Worm (Caenorhabditis elegans): Measurements from ENCODE around the gene nhr-184.

The nhr-184 gene

ce11 chrV:2192117-2192516 is 22.2 kb downstream of the nhr-184 start, which contains the start of gene nhr-13:
Gene nhr-13 (plus strand): TSS chrV:2192485.
- TF ChIP-seq dao-5 (tag; optimal IDR thresholded peaks at IDR 0.05) (no peak), W03F9.2 (tag; optimal IDR thresholded peaks at IDR 0.05) (no peak), him-1 (tag; optimal IDR thresholded peaks at IDR 0.05) (no peak)

ce11 chrV:2191122-2191521 is 23.2 kb downstream of the nhr-184 start, which contains the start of gene srbc-42:
Gene srbc-42 (minus strand): TSS chrV:2191222.
- no peak for TF ChIP-seq W03F9.2 (tag; optimal IDR thresholded peaks at IDR 0.05)
- no peak for TF ChIP-seq dao-5 (tag; optimal IDR thresholded peaks at IDR 0.05)
- TF ChIP-seq him-1 (tag; optimal IDR thresholded peaks at IDR 0.05): no peak

DNA sequence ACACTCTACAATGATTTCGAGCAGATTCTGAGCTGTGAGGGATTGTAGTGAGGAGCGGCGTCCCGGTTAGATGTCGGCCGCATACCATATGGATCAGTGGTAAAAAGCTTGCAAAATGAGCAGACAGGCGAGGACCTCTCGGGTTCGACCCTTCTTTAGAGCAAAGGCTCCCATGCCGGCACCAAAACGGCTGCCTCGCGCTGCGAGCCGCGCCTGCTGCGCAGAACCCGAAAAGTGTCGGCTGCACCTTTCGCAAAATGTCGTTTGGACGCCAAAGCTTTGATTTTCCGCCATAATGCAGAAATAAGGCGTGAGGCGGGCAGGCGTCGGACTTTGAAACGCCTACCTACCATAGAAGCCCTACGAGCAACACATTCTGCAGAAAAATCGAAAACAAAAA is 23.9 kb downstream of the nhr-184 start:
- TF ChIP-seq him-1 (tag; optimal IDR thresholded peaks at IDR 0.05): no peak
- no peak for TF ChIP-seq W03F9.2 (tag; optimal IDR thresholded peaks at IDR 0.05)

DNA sequence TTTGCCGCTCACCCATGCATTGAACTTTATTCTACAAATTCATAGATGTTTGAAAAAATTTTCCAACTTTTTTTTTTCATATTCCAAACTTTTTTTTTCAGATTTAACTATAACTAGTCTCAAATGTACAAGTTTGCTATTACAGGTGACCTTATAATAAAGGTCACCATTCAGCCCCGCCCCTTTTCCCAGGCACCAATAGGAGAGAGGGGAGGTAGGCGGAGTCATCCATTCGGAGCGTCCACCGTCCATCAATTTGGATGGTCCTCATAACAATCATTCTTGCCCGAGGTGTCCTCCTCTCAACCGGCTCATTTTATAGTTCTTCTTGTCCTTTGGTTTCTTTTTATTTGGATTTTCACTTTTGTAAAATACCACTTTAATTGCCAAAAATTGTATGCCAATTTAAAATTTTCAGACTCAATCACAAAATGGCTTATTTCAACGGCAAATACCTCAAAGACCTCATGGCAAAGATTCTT is 26.4 kb downstream of the nhr-184 start, which contains the start of gene Y5H2B.3:
Gene Y5H2B.3 (plus strand): TSS at position 432 of the 482 bp plus-strand sequence.
- TF ChIP-seq dao-5 (tag; optimal IDR thresholded peaks at IDR 0.05) (no peak), him-1 (tag; optimal IDR thresholded peaks at IDR 0.05) (no peak), W03F9.2 (tag; optimal IDR thresholded peaks at IDR 0.05) (no peak)

DNA sequence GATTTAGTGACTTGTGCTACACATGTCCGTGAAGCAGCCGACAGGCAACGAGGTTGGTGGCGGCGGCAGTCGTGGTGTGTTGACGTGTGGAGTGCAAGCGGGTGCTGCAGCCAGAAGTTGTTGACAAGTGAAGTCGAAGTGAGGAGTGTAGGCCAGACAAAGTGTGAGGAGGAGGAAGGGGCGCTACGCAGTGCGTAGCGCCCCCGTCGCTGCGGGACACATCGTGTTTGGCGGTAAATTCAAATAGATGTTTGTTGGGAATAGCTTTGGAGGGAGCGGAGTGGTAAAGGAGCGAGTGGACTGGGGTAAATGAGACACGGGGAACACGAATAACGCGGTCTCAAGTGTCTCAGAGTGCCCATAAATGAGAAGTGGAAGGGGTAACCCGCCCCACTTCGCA is 28.8 kb downstream of the nhr-184 start:
- TF ChIP-seq him-1 (tag; optimal IDR thresholded peaks at IDR 0.05) (no peak), W03F9.2 (tag; optimal IDR thresholded peaks at IDR 0.05) (no peak), dao-5 (tag; optimal IDR thresholded peaks at IDR 0.05) (no peak)

DNA sequence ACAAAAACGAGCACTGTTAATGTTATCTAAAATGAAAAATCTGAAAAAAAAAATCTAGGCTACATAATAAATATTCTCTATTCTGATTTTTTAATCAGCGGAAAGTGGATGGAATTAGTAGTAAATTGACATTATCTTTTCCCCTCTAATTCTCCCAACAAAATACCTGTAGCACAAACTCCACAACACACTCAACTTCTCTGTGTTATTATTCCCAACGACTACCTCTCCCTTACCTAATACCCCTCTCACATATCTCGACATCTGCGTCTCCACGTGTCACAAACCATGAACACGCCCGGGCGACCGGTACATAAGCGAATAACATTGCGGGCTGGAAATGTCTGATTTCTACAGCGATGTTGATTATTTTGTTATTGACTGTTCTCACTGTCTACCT is 31.1 kb downstream of the nhr-184 start, which contains the start of gene cyp-33C2:
Gene cyp-33C2 (plus strand): TSS at position 327 of the 400 bp plus-strand sequence.
- TF ChIP-seq W03F9.2 (tag; optimal IDR thresholded peaks at IDR 0.05): no peak
- TF ChIP-seq dao-5 (tag; optimal IDR thresholded peaks at IDR 0.05): no peak
- no peak for TF ChIP-seq him-1 (tag; optimal IDR thresholded peaks at IDR 0.05)

DNA sequence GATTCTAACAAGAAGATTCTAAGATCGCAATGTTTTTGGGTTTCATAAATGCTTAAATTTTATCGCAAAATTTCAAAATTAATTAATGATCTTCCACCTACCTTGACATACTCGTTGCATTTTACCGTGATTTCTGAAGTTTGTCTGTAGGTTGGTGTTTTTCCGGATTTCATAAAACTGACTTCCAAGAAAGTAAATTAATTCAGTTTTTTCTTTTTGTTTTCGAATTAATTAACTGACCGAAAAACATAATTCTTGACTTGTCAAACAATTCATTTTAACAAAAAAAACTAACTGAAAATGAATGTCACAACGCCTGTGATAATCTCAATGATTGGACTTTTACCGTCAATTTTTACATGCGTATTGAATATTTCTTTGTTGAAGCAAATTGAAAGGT is 32.5 kb downstream of the nhr-184 start, which contains the start of gene srbc-16:
Gene srbc-16 (plus strand): TSS at position 301 of the 400 bp plus-strand sequence.
- no peak for TF ChIP-seq dao-5 (tag; optimal IDR thresholded peaks at IDR 0.05)
- no peak for TF ChIP-seq W03F9.2 (tag; optimal IDR thresholded peaks at IDR 0.05)
- no peak for TF ChIP-seq him-1 (tag; optimal IDR thresholded peaks at IDR 0.05)

DNA sequence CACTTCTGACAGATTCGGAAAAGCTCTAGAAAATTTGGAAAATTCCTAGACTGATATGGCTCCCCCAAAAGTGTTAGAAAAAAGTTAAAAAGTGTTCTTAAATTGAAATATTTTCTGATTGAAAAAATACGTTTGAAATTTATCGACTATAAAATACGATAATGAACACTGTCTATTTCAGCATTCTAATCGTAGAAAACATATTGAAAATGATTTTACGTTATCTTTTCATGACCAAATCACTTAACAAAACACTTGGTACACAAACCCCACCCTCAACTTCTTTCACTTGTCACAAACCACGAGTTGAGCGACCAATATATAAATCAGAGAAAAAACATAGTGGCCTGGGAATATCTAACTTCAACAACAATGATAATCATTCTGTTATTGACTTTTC is 35.1 kb downstream of the nhr-184 start, which contains the start of gene cyp-33C1:
Gene cyp-33C1 (plus strand): TSS at position 301 of the 400 bp plus-strand sequence.
- TF ChIP-seq him-1 (tag; optimal IDR thresholded peaks at IDR 0.05) (no peak), dao-5 (tag; optimal IDR thresholded peaks at IDR 0.05) (no peak), W03F9.2 (tag; optimal IDR thresholded peaks at IDR 0.05) (no peak)

DNA sequence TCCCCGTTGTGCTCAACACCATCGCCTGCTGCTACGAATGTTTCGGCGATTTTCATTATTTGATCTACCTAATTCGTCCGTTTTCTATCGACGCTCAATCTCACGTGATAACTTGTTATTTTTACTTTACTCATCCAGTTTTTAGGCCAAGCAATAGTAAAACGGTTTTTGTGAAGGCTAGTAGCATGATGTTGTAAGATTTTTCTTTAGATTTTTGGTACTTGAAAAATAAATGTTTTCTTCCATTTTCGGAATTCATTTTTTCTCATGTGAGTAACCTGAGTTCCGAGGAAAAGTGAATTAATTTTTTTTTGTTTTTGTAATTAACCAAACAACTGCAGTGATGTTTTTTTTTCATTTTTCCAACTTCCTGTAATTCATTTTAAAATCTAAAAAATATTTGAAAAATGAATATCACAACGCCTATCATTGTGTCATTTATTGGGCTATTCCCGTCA is 36.9 kb downstream of the nhr-184 start, which contains the start of gene srbc-17:
Gene srbc-17 (plus strand): TSS at position 408 of the 458 bp plus-strand sequence.
- TF ChIP-seq him-1 (tag; optimal IDR thresholded peaks at IDR 0.05): no peak
- no peak for TF ChIP-seq dao-5 (tag; optimal IDR thresholded peaks at IDR 0.05)
- TF ChIP-seq W03F9.2 (tag; optimal IDR thresholded peaks at IDR 0.05): no peak

ce11 chrV:2175242-2175641 is 39.0 kb downstream of the nhr-184 start, which contains the start of gene C45H4.18:
Gene C45H4.18 (plus strand): TSS chrV:2175542.
- TF ChIP-seq him-1 (tag; optimal IDR thresholded peaks at IDR 0.05): no peak
- TF ChIP-seq dao-5 (tag; optimal IDR thresholded peaks at IDR 0.05): no peak
- TF ChIP-seq W03F9.2 (tag; optimal IDR thresholded peaks at IDR 0.05): no peak

- no peak for TF ChIP-seq dao-5 (tag; optimal IDR thresholded peaks at IDR 0.05)
- TF ChIP-seq W03F9.2 (tag; optimal IDR thresholded peaks at IDR 0.05): no peak
- TF ChIP-seq him-1 (tag; optimal IDR thresholded peaks at IDR 0.05): no peak
These were observed 39.8 kb downstream of the nhr-184 start for ce11 chrV:2174465-2174864.

DNA sequence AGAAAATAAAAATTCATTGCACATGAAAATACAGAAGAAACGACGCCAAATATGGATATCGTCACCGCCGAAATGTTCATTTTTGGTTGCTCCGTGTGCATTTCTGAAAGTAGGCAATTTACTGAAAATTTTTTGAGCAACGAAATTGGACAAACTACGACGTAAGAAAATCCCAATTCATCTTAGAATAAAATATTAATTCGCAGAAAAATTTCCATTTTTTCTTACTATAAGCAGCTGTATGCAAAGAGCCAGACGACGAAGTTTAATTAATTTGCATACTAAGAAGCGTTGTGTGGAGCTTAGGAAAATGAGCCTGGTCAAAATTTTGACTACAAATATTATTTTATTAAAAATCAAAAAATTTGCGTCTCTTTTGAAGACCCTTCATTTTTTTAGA is 47.6 kb downstream of the nhr-184 start, which contains the start of gene srbc-19:
Gene srbc-19 (minus strand): TSS at position 101 of the 400 bp plus-strand sequence.
- no peak for TF ChIP-seq W03F9.2 (tag; optimal IDR thresholded peaks at IDR 0.05)
- no peak for TF ChIP-seq dao-5 (tag; optimal IDR thresholded peaks at IDR 0.05)

DNA sequence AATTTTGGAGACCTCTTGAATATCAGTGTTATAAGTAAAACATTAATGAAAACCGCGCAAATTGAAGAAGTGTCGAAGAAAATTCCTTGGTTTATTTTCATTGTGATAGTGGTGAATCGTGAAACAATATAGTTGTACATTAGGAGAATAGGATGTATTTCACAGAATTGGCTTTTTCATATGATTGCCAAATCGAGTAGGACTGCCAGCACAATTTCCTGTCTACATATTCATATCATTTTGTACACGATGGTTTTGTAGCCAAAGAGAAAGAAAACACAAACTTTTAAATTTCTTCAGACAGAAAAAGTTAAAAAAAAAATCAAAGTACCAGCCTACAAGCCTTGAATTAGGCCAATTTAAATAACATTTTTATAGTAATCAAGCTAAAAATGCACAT is 50.5 kb downstream of the nhr-184 start, which contains the start of gene str-255:
Gene str-255 (minus strand): TSS at position 101 of the 400 bp plus-strand sequence.
- TF ChIP-seq dao-5 (tag; optimal IDR thresholded peaks at IDR 0.05): no peak
- no peak for TF ChIP-seq W03F9.2 (tag; optimal IDR thresholded peaks at IDR 0.05)
- TF ChIP-seq him-1 (tag; optimal IDR thresholded peaks at IDR 0.05): no peak
